Worm (Caenorhabditis elegans) whole organism, early embryonic: ENCODE data around the gene R10E4.11.

Source experiments
- B0310.2 ChIP-seq: sonication (generic microtip); optimal IDR thresholded peaks from 2 replicates; lab custom pipeline; 2016; ENCODE audit warnings: mild to moderate bottlenecking, missing genetic modification characterization, missing compliant biosample characterization
- aly-1 ChIP-seq: sonication (generic microtip); optimal IDR thresholded peaks from 2 replicates; lab custom pipeline; 2016; ENCODE audit warnings: missing genetic modification characterization, missing compliant biosample characterization
- ama-1 ChIP-seq: fragments of 150-350 bp; optimal IDR thresholded peaks from 2 replicates; lab custom pipeline; 2014
- ceh-13 ChIP-seq: fragments of 200-800 bp; sonication (Bioruptor generic); optimal IDR thresholded peaks from 2 replicates; lab custom pipeline; 2018; ENCODE audit warnings: mild to moderate bottlenecking, missing genetic modification characterization, missing compliant biosample characterization
- ceh-36 ChIP-seq: sonication (generic microtip); optimal IDR thresholded peaks from 2 replicates; lab custom pipeline; 2016; ENCODE audit warnings: missing genetic modification characterization, inconsistent platforms, missing compliant biosample characterization
- ets-7 ChIP-seq: sonication (generic microtip); optimal IDR thresholded peaks from 2 replicates; lab custom pipeline; 2016; ENCODE audit warnings: missing genotype, missing genetic modification characterization, missing compliant biosample characterization
- flt-1 ChIP-seq: fragments of 200-800 bp; sonication (Bioruptor generic); IDR thresholded peaks from 2 replicates; pipeline ENCODE4 v1.3.6; 2022; ENCODE audit warnings: missing genetic modification characterization, missing compliant biosample characterization
- hmbx-1 ChIP-seq: sonication (generic microtip); optimal IDR thresholded peaks from 2 replicates; lab custom pipeline; 2016; ENCODE audit warnings: mild to moderate bottlenecking, missing genetic modification characterization, missing compliant biosample characterization
- hnd-1 ChIP-seq: sonication (generic microtip); optimal IDR thresholded peaks from 2 replicates; lab custom pipeline; 2016; ENCODE audit warnings: missing genetic modification characterization, missing compliant biosample characterization
- sea-1 ChIP-seq: fragments of 200-800 bp; sonication (Bioruptor generic); conservative IDR thresholded peaks from 2 replicates; pipeline ENCODE4 v1.3.6; 2022; ENCODE audit warnings: missing genetic modification characterization, missing compliant biosample characterization
- tbx-37 ChIP-seq: fragments of 200-800 bp; sonication (Bioruptor generic); conservative IDR thresholded peaks from 2 replicates; pipeline ENCODE4 v1.3.6; 2022; ENCODE audit warnings: missing genetic modification reagents, missing genetic modification characterization, missing compliant biosample characterization
- tra-4 ChIP-seq: sonication (generic microtip); optimal IDR thresholded peaks from 2 replicates; lab custom pipeline; 2017; ENCODE audit warnings: missing genetic modification characterization, missing compliant biosample characterization

DNA sequence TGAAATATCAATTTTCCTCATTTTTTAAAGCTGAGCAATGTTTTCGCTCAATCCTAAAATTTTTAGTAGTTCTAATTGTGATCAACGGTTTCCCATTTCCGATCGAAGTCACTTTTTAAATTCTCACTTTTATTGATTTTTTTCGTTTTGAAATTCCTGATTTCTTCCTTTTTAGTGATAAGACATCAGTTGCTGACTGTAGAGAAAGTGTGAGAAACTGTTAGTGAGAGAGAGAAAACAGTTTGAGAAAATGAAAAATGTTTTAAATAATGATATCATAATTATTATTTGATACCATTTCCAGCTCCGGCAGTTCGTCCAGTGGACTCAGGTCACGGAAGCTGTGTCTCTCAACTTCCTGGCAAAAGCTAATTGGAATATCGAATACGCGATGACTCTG, 13.7 kb upstream of the R10E4.11 start:
- no peak for TF ChIP-seq flt-1
- TF ChIP-seq tbx-37 (GFP tag; lab: Robert Waterston, UW) = no peak
- TF ChIP-seq aly-1 (tag; lab: Kevin White, UChicago) = no peak
- no peak for TF ChIP-seq ceh-13 (GFP tag; lab: Kevin White, UChicago)
- no peak for TF ChIP-seq ama-1 (lab: Kevin White, UChicago)
- no peak for TF ChIP-seq B0310.2 (tag; lab: Kevin White, UChicago)
- TF ChIP-seq hmbx-1 (tag; lab: Kevin White, UChicago) = no peak
- no peak for TF ChIP-seq ceh-36
- no peak for TF ChIP-seq hnd-1
- TF ChIP-seq ets-7 (tag; lab: Kevin White, UChicago) = no peak
- TF ChIP-seq sea-1 (GFP tag; lab: Robert Waterston, UW) = no peak
- TF ChIP-seq tra-4 = no peak
